Fruit fly (Drosophila melanogaster) whole organism, wandering third instar larva: ENCODE data around the gene Phae2.

Experiments used
- CrebA ChIP-seq: fragments of 200-800 bp; sonication (Bioruptor generic); optimal IDR thresholded peaks from 2 replicates; lab custom pipeline; 2016; ENCODE audit warnings: missing biosample characterization, mild to moderate bottlenecking, missing genetic modification characterization, borderline replicate concordance
- Hnf4 ChIP-seq: fragments of 200-800 bp; sonication (Bioruptor generic); optimal IDR thresholded peaks from 2 replicates; lab custom pipeline; 2016; ENCODE audit warnings: missing biosample characterization, mild to moderate bottlenecking, missing genetic modification characterization
- Jra ChIP-seq: sonication (Bioruptor generic); optimal IDR thresholded peaks from 2 replicates; lab custom pipeline; 2016; ENCODE audit warnings: missing biosample characterization, missing genetic modification characterization
- N ChIP-seq: fragments of >200 bp; optimal IDR thresholded peaks from 2 replicates; lab custom pipeline; 2018; ENCODE audit warnings: missing biosample characterization, missing external identifiers, missing genetic modification characterization
- h ChIP-seq: fragments of 200-800 bp; sonication (Bioruptor generic); optimal IDR thresholded peaks from 3 replicates; lab custom pipeline; 2016; ENCODE audit warnings: missing biosample characterization, mild to moderate bottlenecking, missing genetic modification characterization
- lola ChIP-seq: fragments of >200 bp; optimal IDR thresholded peaks from 2 replicates; lab custom pipeline; 2017; ENCODE audit warnings: missing biosample characterization, missing genetic modification characterization
- usp ChIP-seq: fragments of >200 bp; optimal IDR thresholded peaks from 2 replicates; lab custom pipeline; 2017; ENCODE audit warnings: missing biosample characterization, missing genetic modification characterization

DNA sequence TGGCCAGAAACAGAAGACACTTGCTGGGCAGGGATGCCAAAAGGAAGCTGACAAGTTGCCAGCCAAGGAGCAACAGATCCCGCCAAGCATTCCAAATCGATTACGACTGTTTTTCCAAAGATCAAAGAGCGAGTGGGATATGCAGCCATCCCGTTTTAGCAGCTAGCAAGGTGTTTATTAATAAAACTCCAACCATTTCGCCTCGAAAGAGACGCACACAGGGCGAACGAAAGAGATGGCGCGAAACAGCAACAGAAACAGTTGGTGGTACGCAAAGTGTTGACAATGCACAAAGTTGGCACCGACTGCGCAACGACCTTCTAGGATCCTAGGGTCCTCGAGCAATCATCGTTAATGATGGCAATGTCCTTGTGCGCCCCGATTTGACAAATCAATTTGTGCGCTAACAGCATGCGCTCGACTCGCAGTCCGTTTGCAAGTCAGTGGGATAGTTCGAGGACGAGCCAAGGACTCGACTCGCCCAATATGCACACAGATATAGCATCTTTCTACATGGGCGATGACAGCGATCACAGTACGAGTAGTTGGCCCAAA, 31.0 kb upstream of the Phae2 start:
- TF ChIP-seq h (GFP tag; lab: Kevin White, UChicago) (no peak), usp (no peak), lola (GFP tag; lab: Kevin White, UChicago) (no peak), N (GFP tag; lab: Kevin White, UChicago) (no peak), CrebA (GFP tag; lab: Kevin White, UChicago) (no peak), Hnf4 (GFP tag; lab: Kevin White, UChicago) (no peak), Jra (GFP tag; lab: Kevin White, UChicago) (no peak)
